Fruit fly (Drosophila melanogaster) whole organism, embryonic: ENCODE results near the gene Tps1.

Source experiments
- Bgb ChIP-seq: fragments of 200-800 bp; sonication (Bioruptor generic); IDR thresholded peaks from 2 replicates; pipeline ENCODE4 v1.3.6; 2022; ENCODE audit warnings: missing biosample characterization, missing genetic modification characterization; ENCODE audit not compliant: partially characterized antibody
- Bteb2 ChIP-seq: fragments of 200-800 bp; sonication (Bioruptor generic); optimal IDR thresholded peaks from 2 replicates; lab custom pipeline; 2016; ENCODE audit warnings: missing biosample characterization, missing genetic modification characterization
- CG10462 ChIP-seq: fragments of 200-800 bp; sonication (Bioruptor generic); optimal IDR thresholded peaks from 2 replicates; lab custom pipeline; 2016; ENCODE audit warnings: missing biosample characterization, missing genetic modification characterization
- CG11504 ChIP-seq: fragments of 200-800 bp; sonication (Bioruptor generic); optimal IDR thresholded peaks from 3 replicates; lab custom pipeline; 2019; ENCODE audit warnings: missing biosample characterization, mild to moderate bottlenecking, missing genetic modification characterization, moderate library complexity
- CG12219 ChIP-seq: fragments of 200-800 bp; sonication (Bioruptor generic); optimal IDR thresholded peaks from 3 replicates; lab custom pipeline; 2018; ENCODE audit warnings: missing biosample characterization, mild to moderate bottlenecking, missing genetic modification characterization
- CG14965 ChIP-seq: fragments of 200-800 bp; sonication (Bioruptor generic); optimal IDR thresholded peaks from 2 replicates; lab custom pipeline; 2016; ENCODE audit warnings: missing biosample characterization, missing genetic modification characterization, borderline replicate concordance
- CG17186 ChIP-seq: fragments of 200-800 bp; sonication (Bioruptor generic); optimal IDR thresholded peaks from 3 replicates; lab custom pipeline; 2017; ENCODE audit warnings: missing biosample characterization, missing genetic modification reagents, missing genetic modification characterization
- CG18011 ChIP-seq: fragments of 200-800 bp; sonication (Bioruptor generic); optimal IDR thresholded peaks from 2 replicates; lab custom pipeline; 2017; ENCODE audit warnings: missing biosample characterization, missing genetic modification characterization, mild to moderate bottlenecking, moderate library complexity, missing genotype
- CG18619 ChIP-seq: fragments of 200-800 bp; sonication (Bioruptor generic); optimal IDR thresholded peaks from 3 replicates; lab custom pipeline; 2017; ENCODE audit warnings: missing biosample characterization, mild to moderate bottlenecking, missing genetic modification characterization
- CG2120 ChIP-seq: fragments of 200-800 bp; sonication (Bioruptor generic); optimal IDR thresholded peaks from 3 replicates; lab custom pipeline; 2016; ENCODE audit warnings: missing biosample characterization, missing genetic modification characterization
- CG30403 ChIP-seq: fragments of 200-800 bp; sonication (Bioruptor generic); optimal IDR thresholded peaks from 3 replicates; lab custom pipeline; 2016; ENCODE audit warnings: missing biosample characterization, missing genetic modification characterization
- CG32532 ChIP-seq: fragments of 200-800 bp; sonication (Bioruptor generic); IDR thresholded peaks from 2 replicates; pipeline ENCODE4 v1.3.6; 2022; ENCODE audit warnings: missing biosample characterization, missing genetic modification characterization
- CG3847 ChIP-seq: fragments of 200-800 bp; sonication (Bioruptor generic); IDR thresholded peaks from 2 replicates; pipeline ENCODE4 v1.3.6; 2022; ENCODE audit warnings: missing biosample characterization, missing genetic modification characterization
- CG4328 ChIP-seq: fragments of 200-800 bp; sonication (Bioruptor generic); optimal IDR thresholded peaks from 3 replicates; lab custom pipeline; 2017; ENCODE audit warnings: missing biosample characterization, missing genetic modification reagents, missing genetic modification characterization
- CG4730 ChIP-seq: fragments of 200-800 bp; sonication (Bioruptor generic); IDR thresholded peaks from 2 replicates; pipeline ENCODE4 v1.3.6; 2022; ENCODE audit warnings: missing biosample characterization, missing genetic modification characterization
- CG5953 ChIP-seq: fragments of 200-800 bp; sonication (Bioruptor generic); IDR thresholded peaks from 2 replicates; pipeline ENCODE4 v1.3.6; 2022; ENCODE audit warnings: missing biosample characterization, missing genetic modification characterization
- CG7786 ChIP-seq: fragments of 200-800 bp; sonication (Bioruptor generic); optimal IDR thresholded peaks from 2 replicates; lab custom pipeline; 2016; ENCODE audit warnings: missing biosample characterization, missing genetic modification characterization
- CG8478 ChIP-seq: fragments of >200 bp; optimal IDR thresholded peaks from 2 replicates; lab custom pipeline; 2018
- CrebB ChIP-seq: fragments of 200-800 bp; sonication (Bioruptor generic); optimal IDR thresholded peaks from 3 replicates; lab custom pipeline; 2018; ENCODE audit warnings: missing biosample characterization, mild to moderate bottlenecking, missing genetic modification characterization
- Dfd ChIP-seq, 2 experiments: fragments of >200 bp; optimal IDR thresholded peaks; 2 replicates each; lab custom pipeline; 2017; ENCODE audit warnings: missing biosample characterization in 2 of 2, missing genetic modification characterization in 2 of 2
- Dll ChIP-seq: fragments of 200-800 bp; sonication (Bioruptor generic); IDR thresholded peaks from 4 replicates; pipeline ENCODE4 v1.3.6; 2022; ENCODE audit warnings: missing biosample characterization, missing genetic modification characterization; ENCODE audit not compliant: partially characterized antibody
- E2f2 ChIP-seq: fragments of 200-800 bp; sonication (Bioruptor generic); IDR thresholded peaks from 2 replicates; pipeline ENCODE4 v1.3.6; 2022; ENCODE audit warnings: missing biosample characterization, missing genetic modification characterization
- Eip74EF ChIP-seq, 2 experiments: fragments of 200-800 bp in 1 of 2; fragments of >200 bp in 1 of 2; sonication (Bioruptor generic) in 1 of 2; optimal IDR thresholded peaks; 2 replicates each; lab custom pipeline; 2017 to 2019; ENCODE audit warnings: missing biosample characterization in 2 of 2, missing genetic modification characterization in 2 of 2, mild to moderate bottlenecking in 1 of 2, moderate library complexity in 1 of 2
- Hsf ChIP-seq: fragments of 200-800 bp; sonication (Bioruptor generic); optimal IDR thresholded peaks from 3 replicates; lab custom pipeline; 2016; ENCODE audit warnings: missing biosample characterization, missing genetic modification characterization
- MBD-R2 ChIP-seq: fragments of 200-800 bp; sonication (Bioruptor generic); IDR thresholded peaks from 2 replicates; pipeline ENCODE4 v1.3.6; 2022; ENCODE audit warnings: missing biosample characterization, missing genetic modification characterization
- PHDP ChIP-seq: fragments of 200-800 bp; sonication (Bioruptor generic); optimal IDR thresholded peaks from 3 replicates; lab custom pipeline; 2018; ENCODE audit warnings: missing biosample characterization, mild to moderate bottlenecking, missing genetic modification characterization, moderate library complexity
- Side ChIP-seq: fragments of 200-800 bp; sonication (Bioruptor generic); optimal IDR thresholded peaks from 2 replicates; lab custom pipeline; 2016; ENCODE audit warnings: missing biosample characterization, missing genetic modification characterization
- TFAM ChIP-seq: fragments of 200-800 bp; sonication (Bioruptor generic); optimal IDR thresholded peaks from 2 replicates; lab custom pipeline; 2017; ENCODE audit warnings: missing biosample characterization, missing genetic modification characterization, inconsistent platforms
- Usf ChIP-seq: fragments of 200-800 bp; sonication (Bioruptor generic); optimal IDR thresholded peaks from 2 replicates; lab custom pipeline; 2017; ENCODE audit warnings: missing genotype, missing biosample characterization, missing genetic modification characterization
- Vsx1 ChIP-seq: fragments of 200-800 bp; sonication (Bioruptor generic); optimal IDR thresholded peaks from 2 replicates; lab custom pipeline; 2017; ENCODE audit warnings: missing biosample characterization, mild to moderate bottlenecking, missing genetic modification characterization, missing genetic modification reagents
- Xbp1 ChIP-seq: fragments of 200-800 bp; sonication (Bioruptor generic); optimal IDR thresholded peaks from 3 replicates; lab custom pipeline; 2016; ENCODE audit warnings: missing biosample characterization, mild to moderate bottlenecking, missing genetic modification characterization
- bbx ChIP-seq: fragments of 200-800 bp; sonication (Bioruptor generic); IDR thresholded peaks from 2 replicates; pipeline ENCODE4 v1.3.6; 2022; ENCODE audit warnings: missing biosample characterization, missing genetic modification characterization; ENCODE audit not compliant: partially characterized antibody
- dysf ChIP-seq: fragments of 200-800 bp; sonication (Bioruptor generic); IDR thresholded peaks from 3 replicates; pipeline ENCODE4 v1.3.6; 2022; ENCODE audit warnings: missing biosample characterization, missing genetic modification characterization
- ewg ChIP-seq: fragments of 200-800 bp; sonication (Bioruptor generic); optimal IDR thresholded peaks from 3 replicates; lab custom pipeline; 2017; ENCODE audit warnings: mild to moderate bottlenecking, missing biosample characterization, missing genetic modification reagents, missing genetic modification characterization
- fd102C ChIP-seq: fragments of 200-800 bp; sonication (Bioruptor generic); optimal IDR thresholded peaks from 2 replicates; lab custom pipeline; 2018; ENCODE audit warnings: missing biosample characterization, mild to moderate bottlenecking, missing genetic modification characterization, moderate library complexity
- gem ChIP-seq: fragments of 200-800 bp; sonication (Bioruptor generic); optimal IDR thresholded peaks from 2 replicates; lab custom pipeline; 2019; ENCODE audit warnings: missing biosample characterization, mild to moderate bottlenecking, missing genetic modification characterization, moderate library complexity
- gsb ChIP-seq: fragments of 200-800 bp; sonication (Bioruptor generic); IDR thresholded peaks from 2 replicates; pipeline ENCODE4 v1.3.6; 2022; ENCODE audit warnings: missing biosample characterization, missing genetic modification characterization
- inv ChIP-seq: fragments of 200-800 bp; sonication (Bioruptor generic); IDR thresholded peaks from 2 replicates; pipeline ENCODE4 v1.3.6; 2022; ENCODE audit warnings: missing biosample characterization, missing genetic modification characterization; ENCODE audit not compliant: partially characterized antibody
- jumu ChIP-seq: fragments of 200-800 bp; sonication (Bioruptor generic); optimal IDR thresholded peaks from 3 replicates; lab custom pipeline; 2016; ENCODE audit warnings: missing biosample characterization, missing genetic modification characterization
- mam ChIP-seq: fragments of 200-800 bp; sonication (Bioruptor generic); optimal IDR thresholded peaks from 3 replicates; lab custom pipeline; 2016; ENCODE audit warnings: missing biosample characterization, missing genetic modification characterization
- pb ChIP-seq: fragments of 200-800 bp; sonication (Bioruptor generic); optimal IDR thresholded peaks from 3 replicates; lab custom pipeline; 2016; ENCODE audit warnings: missing biosample characterization, missing genetic modification characterization
- pfk ChIP-seq: fragments of 200-800 bp; sonication (Bioruptor generic); optimal IDR thresholded peaks from 2 replicates; lab custom pipeline; 2018; ENCODE audit warnings: missing biosample characterization, mild to moderate bottlenecking, missing genetic modification characterization, moderate library complexity
- pho ChIP-seq: fragments of 200-800 bp; sonication (Bioruptor generic); optimal IDR thresholded peaks from 2 replicates; lab custom pipeline; 2016; ENCODE audit warnings: missing biosample characterization, missing genetic modification characterization
- pzg ChIP-seq: fragments of 200-800 bp; sonication (Bioruptor generic); optimal IDR thresholded peaks from 3 replicates; lab custom pipeline; 2018; ENCODE audit warnings: missing biosample characterization, mild to moderate bottlenecking, missing genetic modification characterization, moderate library complexity
- run ChIP-seq: fragments of 200-800 bp; sonication (Bioruptor generic); optimal IDR thresholded peaks from 3 replicates; lab custom pipeline; 2018; ENCODE audit warnings: missing biosample characterization, mild to moderate bottlenecking, missing genetic modification characterization
- scrt ChIP-seq: fragments of 200-800 bp; sonication (Bioruptor generic); optimal IDR thresholded peaks from 2 replicates; lab custom pipeline; 2018; ENCODE audit warnings: missing biosample characterization, mild to moderate bottlenecking, missing genetic modification characterization, moderate library complexity
- sens ChIP-seq: fragments of 200-800 bp; sonication (Bioruptor generic); peaks from one replicate; lab custom pipeline; 2016; ENCODE audit warnings: missing biosample characterization, missing genetic modification characterization
- sim ChIP-seq: fragments of 200-800 bp; sonication (Bioruptor generic); IDR thresholded peaks from 2 replicates; pipeline ENCODE4 v1.3.6; 2022; ENCODE audit warnings: missing biosample characterization, missing genetic modification characterization
- stc ChIP-seq: fragments of 200-800 bp; sonication (Bioruptor generic); IDR thresholded peaks from 2 replicates; pipeline ENCODE4 v1.3.6; 2022; ENCODE audit warnings: missing biosample characterization, missing genetic modification characterization
- zen2 ChIP-seq: fragments of 200-800 bp; sonication (Bioruptor generic); IDR thresholded peaks from 3 replicates; pipeline ENCODE4 v1.3.6; 2022; ENCODE audit warnings: missing biosample characterization, missing genetic modification characterization; ENCODE audit not compliant: partially characterized antibody

Gene Tps1

DNA sequence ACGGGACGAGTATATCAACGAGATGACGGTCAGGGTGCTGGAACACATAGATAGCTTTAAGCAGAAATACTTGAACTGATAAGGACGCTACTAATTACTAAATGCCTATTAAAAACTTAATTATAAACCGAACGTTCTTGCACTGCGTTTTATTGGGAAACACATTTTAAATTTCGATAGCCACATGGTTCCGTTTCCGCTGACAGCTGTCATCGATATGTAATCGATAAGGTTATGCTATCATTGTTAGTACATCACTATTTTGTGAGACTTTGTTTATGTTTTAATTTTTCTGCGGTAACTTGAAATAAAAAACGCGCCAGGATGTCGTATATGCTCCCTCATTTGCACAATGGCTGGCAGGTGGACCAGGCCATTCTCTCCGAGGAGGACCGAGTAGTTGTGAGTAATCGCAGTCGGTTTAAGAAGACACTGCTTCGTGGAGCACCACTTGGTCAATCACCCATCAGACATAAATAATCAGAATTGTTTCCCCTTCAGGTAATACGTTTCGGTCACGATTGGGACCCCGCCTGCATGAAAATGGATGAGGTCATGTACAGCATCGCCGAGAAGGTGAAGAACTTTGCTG is 15.0 kb downstream of the Tps1 start, which contains the start of gene Dim1 (continued):
- TF ChIP-seq CG5953 (GFP tag; lab: Robert Waterston, UW) (no peak), gsb (GFP tag; lab: Robert Waterston, UW) (no peak), Dll (GFP tag; lab: Robert Waterston, UW) (peak; percentile 85), gem (tag; lab: Kevin White, UChicago) (no peak), CG17186 (GFP tag; lab: Kevin White, UChicago) (peak; percentile 36), pfk (GFP tag; lab: Kevin White, UChicago) (no peak), jumu (GFP tag; lab: Kevin White, UChicago) (no peak), CG4328 (peak; percentile 7), ewg (GFP tag; lab: Kevin White, UChicago) (no peak), Vsx1 (GFP tag; lab: Kevin White, UChicago) (no peak), CrebB (peak; percentile 9), Side (GFP tag; lab: Kevin White, UChicago) (peak; percentile 25), CG4730 (no peak), bbx (GFP tag; lab: Robert Waterston, UW) (peak; percentile 74), scrt (GFP tag; lab: Kevin White, UChicago) (no peak), CG18011 (GFP tag; lab: Kevin White, UChicago) (no peak), run (tag; lab: Kevin White, UChicago) (no peak), Bgb (GFP tag; lab: Robert Waterston, UW) (peak; percentile 74), E2f2 (GFP tag; lab: Robert Waterston, UW) (peak; percentile 94), PHDP (tag; lab: Kevin White, UChicago) (no peak), sim (GFP tag; lab: Robert Waterston, UW) (no peak), CG10462 (no peak), CG12219 (GFP tag; lab: Kevin White, UChicago) (peak; percentile 38), CG3847 (GFP tag; lab: Robert Waterston, UW) (no peak), dysf (GFP tag; lab: Robert Waterston, UW) (peak; percentile 22; the same call in 1 of the 3 replicates), Hsf (GFP tag; lab: Kevin White, UChicago) (peak; percentile 20), CG18619 (GFP tag; lab: Kevin White, UChicago) (peak; percentile 47), Xbp1 (GFP tag; lab: Kevin White, UChicago) (no peak), sens (GFP tag; lab: Kevin White, UChicago) (peak; percentile 66), CG14965 (GFP tag; lab: Kevin White, UChicago) (no peak), CG32532 (GFP tag; lab: Robert Waterston, UW) (no peak), Usf (GFP tag; lab: Kevin White, UChicago) (no peak), Bteb2 (GFP tag; lab: Kevin White, UChicago) (peak; percentile 38), zen2 (GFP tag; lab: Robert Waterston, UW) (peak; percentile 81), pb (peak; percentile 36), fd102C (GFP tag; lab: Kevin White, UChicago) (no peak), Dfd (GFP tag; optimal IDR thresholded peaks at IDR 0.05; lab: Kevin White, UChicago) (no peak), CG7786 (no peak), TFAM (GFP tag; lab: Kevin White, UChicago) (no peak), CG8478 (lab: Kevin White, UChicago) (no peak), pho (GFP tag; lab: Kevin White, UChicago) (no peak), MBD-R2 (GFP tag; lab: Robert Waterston, UW) (peak; percentile 78), CG11504 (no peak), mam (GFP tag; lab: Kevin White, UChicago) (no peak), pzg (peak; percentile 52), CG30403 (GFP tag; lab: Kevin White, UChicago) (peak; percentile 6), Eip74EF (GFP tag; optimal IDR thresholded peaks at IDR 0.05; lab: Kevin White, UChicago) (no peak), stc (no peak), CG2120 (GFP tag; lab: Kevin White, UChicago) (no peak), inv (GFP tag; lab: Robert Waterston, UW) (peak; percentile 27; the same call in 1 of the 2 replicates)
